Fruit fly (Drosophila melanogaster) whole organism, embryonic: ENCODE data around the gene Chpf.
A peak's percentile ranks its signal among the peaks of the same experiment; 100 is the strongest.

ENCODE experiments used
- CG10654 ChIP-seq: fragments of 200-800 bp; sonication (Bioruptor generic); optimal IDR thresholded peaks from 2 replicates; lab custom pipeline; 2016; ENCODE audit warnings: missing biosample characterization, missing genetic modification characterization
- CG12659 ChIP-seq: fragments of 200-800 bp; sonication (Bioruptor generic); optimal IDR thresholded peaks from 3 replicates; lab custom pipeline; 2017; ENCODE audit warnings: mild to moderate bottlenecking, missing biosample characterization, missing genetic modification reagents, missing genetic modification characterization
- CG13624 ChIP-seq: fragments of 200-800 bp; sonication (Bioruptor generic); optimal IDR thresholded peaks from 2 replicates; lab custom pipeline; 2016; ENCODE audit warnings: missing biosample characterization, missing genetic modification characterization
- CG14667 ChIP-seq: fragments of 200-800 bp; sonication (Bioruptor generic); IDR thresholded peaks from 2 replicates; pipeline ENCODE4 v1.3.6; 2022; ENCODE audit warnings: missing biosample characterization, missing genetic modification characterization
- CG15479 ChIP-seq: fragments of 200-800 bp; sonication (Bioruptor generic); optimal IDR thresholded peaks from 3 replicates; lab custom pipeline; 2019; ENCODE audit warnings: missing biosample characterization, mild to moderate bottlenecking, missing genetic modification characterization, moderate library complexity
- CG1603 ChIP-seq: fragments of 200-800 bp; sonication (Bioruptor generic); optimal IDR thresholded peaks from 2 replicates; lab custom pipeline; 2019; ENCODE audit warnings: missing biosample characterization, mild to moderate bottlenecking, missing genetic modification characterization, moderate library complexity
- CG16779 ChIP-seq: fragments of 200-800 bp; sonication (Bioruptor generic); IDR thresholded peaks from 2 replicates; pipeline ENCODE4 v1.3.6; 2022; ENCODE audit warnings: missing biosample characterization, missing genetic modification characterization
- CG16815 ChIP-seq: fragments of 200-800 bp; sonication (Bioruptor generic); optimal IDR thresholded peaks from 3 replicates; lab custom pipeline; 2017; ENCODE audit warnings: missing biosample characterization, mild to moderate bottlenecking, missing genetic modification characterization
- CG16863 ChIP-seq: fragments of 200-800 bp; sonication (Bioruptor generic); optimal IDR thresholded peaks from 3 replicates; lab custom pipeline; 2016; ENCODE audit warnings: missing biosample characterization, missing genetic modification characterization
- CG17912 ChIP-seq: fragments of 200-800 bp; sonication (Bioruptor generic); optimal IDR thresholded peaks from 2 replicates; lab custom pipeline; 2018; ENCODE audit warnings: missing biosample characterization, mild to moderate bottlenecking, missing genetic modification characterization
- CG2202 ChIP-seq: fragments of 200-800 bp; sonication (Bioruptor generic); optimal IDR thresholded peaks from 2 replicates; lab custom pipeline; 2018; ENCODE audit warnings: missing biosample characterization, mild to moderate bottlenecking, missing genetic modification characterization
- CG3163 ChIP-seq: fragments of 200-800 bp; sonication (Bioruptor generic); optimal IDR thresholded peaks from 3 replicates; lab custom pipeline; 2016; ENCODE audit warnings: missing biosample characterization, missing genetic modification characterization
- CG33213 ChIP-seq: fragments of 200-800 bp; sonication (Bioruptor generic); optimal IDR thresholded peaks from 3 replicates; lab custom pipeline; 2016; ENCODE audit warnings: missing biosample characterization, missing genetic modification characterization
- CG3407 ChIP-seq: fragments of 200-800 bp; sonication (Bioruptor generic); optimal IDR thresholded peaks from 2 replicates; lab custom pipeline; 2018; ENCODE audit warnings: missing biosample characterization, mild to moderate bottlenecking, missing genetic modification characterization
- CG3995 ChIP-seq: fragments of 200-800 bp; sonication (Bioruptor generic); optimal IDR thresholded peaks from 3 replicates; lab custom pipeline; 2016; ENCODE audit warnings: missing biosample characterization, missing genetic modification characterization
- CG43689 ChIP-seq: fragments of 200-800 bp; sonication (Bioruptor generic); IDR thresholded peaks from 2 replicates; pipeline ENCODE4 v1.3.6; 2022; ENCODE audit warnings: missing biosample characterization, missing genetic modification characterization
- CG5953 ChIP-seq: fragments of 200-800 bp; sonication (Bioruptor generic); IDR thresholded peaks from 2 replicates; pipeline ENCODE4 v1.3.6; 2022; ENCODE audit warnings: missing biosample characterization, missing genetic modification characterization
- CG6254 ChIP-seq: fragments of 200-800 bp; sonication (Bioruptor generic); optimal IDR thresholded peaks from 3 replicates; lab custom pipeline; 2017; ENCODE audit warnings: mild to moderate bottlenecking, missing biosample characterization, missing genetic modification reagents, missing genetic modification characterization
- CG7987 ChIP-seq: fragments of 200-800 bp; sonication (Bioruptor generic); optimal IDR thresholded peaks from 2 replicates; lab custom pipeline; 2018; ENCODE audit warnings: missing biosample characterization, mild to moderate bottlenecking, missing genetic modification characterization, moderate library complexity
- CG9797 ChIP-seq: fragments of 200-800 bp; sonication (Bioruptor generic); optimal IDR thresholded peaks from 3 replicates; lab custom pipeline; 2018; ENCODE audit warnings: missing biosample characterization, mild to moderate bottlenecking, missing genetic modification characterization
- CTCF ChIP-seq: fragments of 200-800 bp; sonication (Bioruptor generic); optimal IDR thresholded peaks from 2 replicates; lab custom pipeline; 2017; ENCODE audit warnings: missing biosample characterization, mild to moderate bottlenecking, missing genetic modification characterization, moderate library complexity
- CrebB ChIP-seq: fragments of 200-800 bp; sonication (Bioruptor generic); optimal IDR thresholded peaks from 3 replicates; lab custom pipeline; 2018; ENCODE audit warnings: missing biosample characterization, mild to moderate bottlenecking, missing genetic modification characterization
- D19B ChIP-seq: fragments of 200-800 bp; sonication (Bioruptor generic); optimal IDR thresholded peaks from 2 replicates; lab custom pipeline; 2017; ENCODE audit warnings: missing biosample characterization, mild to moderate bottlenecking, missing genetic modification characterization
- E2f1 ChIP-seq: fragments of 200-800 bp; sonication (Bioruptor generic); IDR thresholded peaks from 2 replicates; pipeline ENCODE4 v1.3.6; 2022; ENCODE audit warnings: missing biosample characterization, missing genetic modification characterization
- Fer2 ChIP-seq: fragments of 200-800 bp; sonication (Bioruptor generic); optimal IDR thresholded peaks from 2 replicates; lab custom pipeline; 2018; ENCODE audit warnings: missing biosample characterization, mild to moderate bottlenecking, missing genetic modification characterization, moderate library complexity
- GATAe ChIP-seq: fragments of 200-800 bp; sonication (Bioruptor generic); conservative IDR thresholded peaks from 2 replicates; pipeline ENCODE4 v1.3.6; 2022; ENCODE audit warnings: missing biosample characterization, missing genetic modification characterization
- H15 ChIP-seq: fragments of 200-800 bp; sonication (Bioruptor generic); IDR thresholded peaks from 3 replicates; pipeline ENCODE4 v1.3.6; 2022; ENCODE audit warnings: missing biosample characterization, missing genetic modification characterization
- H2.0 ChIP-seq: fragments of 200-800 bp; sonication (Bioruptor generic); IDR thresholded peaks from 2 replicates; pipeline ENCODE4 v1.3.6; 2022; ENCODE audit warnings: missing biosample characterization, missing genetic modification characterization
- MTF-1 ChIP-seq: fragments of 200-800 bp; sonication (Bioruptor generic); optimal IDR thresholded peaks from 2 replicates; lab custom pipeline; 2018; ENCODE audit warnings: missing biosample characterization, mild to moderate bottlenecking, missing genetic modification characterization, borderline replicate concordance
- Mad ChIP-seq: fragments of 200-800 bp; sonication (Bioruptor generic); optimal IDR thresholded peaks from 2 replicates; lab custom pipeline; 2016; ENCODE audit warnings: missing biosample characterization, missing genetic modification characterization
- Nf-YA ChIP-seq: fragments of 200-800 bp; sonication (Bioruptor generic); IDR thresholded peaks from 2 replicates; pipeline ENCODE4 v1.3.6; 2022; ENCODE audit warnings: missing biosample characterization, missing genetic modification characterization
- Rx ChIP-seq: fragments of 200-800 bp; sonication (Bioruptor generic); IDR thresholded peaks from 2 replicates; pipeline ENCODE4 v1.3.6; 2022; ENCODE audit warnings: missing biosample characterization, missing genetic modification characterization
- abd-A ChIP-seq: fragments of 200-800 bp; sonication (Bioruptor generic); optimal IDR thresholded peaks from 3 replicates; lab custom pipeline; 2019; ENCODE audit warnings: missing biosample characterization, mild to moderate bottlenecking, missing genetic modification characterization, moderate library complexity
- cad ChIP-seq: fragments of >200 bp; optimal IDR thresholded peaks from 2 replicates; lab custom pipeline; 2017; ENCODE audit warnings: missing biosample characterization, missing genetic modification characterization
- ci ChIP-seq: fragments of 200-800 bp; sonication (Bioruptor generic); IDR thresholded peaks from 3 replicates; pipeline ENCODE4 v1.3.6; 2022; ENCODE audit warnings: missing biosample characterization, missing genetic modification characterization
- danr ChIP-seq: fragments of 200-800 bp; sonication (Bioruptor generic); IDR thresholded peaks from 2 replicates; pipeline ENCODE4 v1.3.6; 2022; ENCODE audit warnings: missing biosample characterization, missing genetic modification characterization
- dysf ChIP-seq: fragments of 200-800 bp; sonication (Bioruptor generic); IDR thresholded peaks from 3 replicates; pipeline ENCODE4 v1.3.6; 2022; ENCODE audit warnings: missing biosample characterization, missing genetic modification characterization
- emc ChIP-seq: fragments of 200-800 bp; sonication (Bioruptor generic); optimal IDR thresholded peaks from 2 replicates; lab custom pipeline; 2016; ENCODE audit warnings: missing biosample characterization, missing genetic modification characterization
- hth ChIP-seq: fragments of >200 bp; optimal IDR thresholded peaks from 2 replicates; lab custom pipeline; 2017; ENCODE audit warnings: inconsistent platforms
- jing ChIP-seq: fragments of 200-800 bp; sonication (Bioruptor generic); optimal IDR thresholded peaks from 2 replicates; lab custom pipeline; 2018; ENCODE audit warnings: missing biosample characterization, mild to moderate bottlenecking, missing genetic modification characterization
- lmd ChIP-seq: fragments of 200-800 bp; sonication (Bioruptor generic); IDR thresholded peaks from 2 replicates; pipeline ENCODE4 v1.3.6; 2022; ENCODE audit warnings: missing biosample characterization, missing genetic modification characterization
- nom ChIP-seq: fragments of 200-800 bp; sonication (Bioruptor generic); optimal IDR thresholded peaks from 2 replicates; lab custom pipeline; 2017; ENCODE audit warnings: missing biosample characterization, missing genetic modification characterization, mild to moderate bottlenecking, moderate library complexity, missing genetic modification reagents
- onecut ChIP-seq: fragments of 200-800 bp; sonication (Bioruptor generic); IDR thresholded peaks from 2 replicates; pipeline ENCODE4 v1.3.6; 2022; ENCODE audit warnings: missing biosample characterization, missing genetic modification characterization
- pfk ChIP-seq: fragments of 200-800 bp; sonication (Bioruptor generic); optimal IDR thresholded peaks from 2 replicates; lab custom pipeline; 2018; ENCODE audit warnings: missing biosample characterization, mild to moderate bottlenecking, missing genetic modification characterization, moderate library complexity
- phol ChIP-seq: fragments of 200-800 bp; sonication (Bioruptor generic); optimal IDR thresholded peaks from 3 replicates; lab custom pipeline; 2018; ENCODE audit warnings: missing biosample characterization, mild to moderate bottlenecking, missing genetic modification characterization, moderate library complexity
- rib ChIP-seq: fragments of 200-800 bp; sonication (Bioruptor generic); IDR thresholded peaks from 2 replicates; pipeline ENCODE4 v1.3.6; 2022; ENCODE audit warnings: missing biosample characterization, missing genetic modification characterization
- tap ChIP-seq: fragments of 200-800 bp; optimal IDR thresholded peaks from 3 replicates; lab custom pipeline; 2019; ENCODE audit warnings: missing biosample characterization, mild to moderate bottlenecking, missing genetic modification characterization, moderate library complexity
- tgo ChIP-seq: fragments of 200-800 bp; sonication (Bioruptor generic); IDR thresholded peaks from 3 replicates; pipeline ENCODE4 v1.3.6; 2022; ENCODE audit warnings: missing biosample characterization, missing genetic modification characterization
- tll ChIP-seq, 2 experiments: fragments of 200-800 bp in 1 of 2; fragments of >200 bp in 1 of 2; sonication (Bioruptor generic) in 1 of 2; optimal IDR thresholded peaks; 2 replicates each; lab custom pipeline; 2017 to 2019; ENCODE audit warnings: missing biosample characterization in 2 of 2, missing genetic modification characterization in 2 of 2, mild to moderate bottlenecking in 1 of 2, moderate library complexity in 1 of 2
- tna ChIP-seq: fragments of 200-800 bp; sonication (Bioruptor generic); IDR thresholded peaks from 2 replicates; pipeline ENCODE4 v1.3.6; 2022; ENCODE audit warnings: missing biosample characterization, missing genetic modification characterization; ENCODE audit not compliant: partially characterized antibody
- vvl ChIP-seq: fragments of 200-800 bp; sonication (Bioruptor generic); IDR thresholded peaks from 2 replicates; pipeline ENCODE4 v1.3.6; 2022; ENCODE audit warnings: missing biosample characterization, missing genetic modification characterization
- z ChIP-seq: fragments of 200-800 bp; sonication (Bioruptor generic); IDR thresholded peaks from 3 replicates; pipeline ENCODE4 v1.3.6; 2022; ENCODE audit warnings: missing biosample characterization, missing genetic modification characterization

Chpf gene

DNA sequence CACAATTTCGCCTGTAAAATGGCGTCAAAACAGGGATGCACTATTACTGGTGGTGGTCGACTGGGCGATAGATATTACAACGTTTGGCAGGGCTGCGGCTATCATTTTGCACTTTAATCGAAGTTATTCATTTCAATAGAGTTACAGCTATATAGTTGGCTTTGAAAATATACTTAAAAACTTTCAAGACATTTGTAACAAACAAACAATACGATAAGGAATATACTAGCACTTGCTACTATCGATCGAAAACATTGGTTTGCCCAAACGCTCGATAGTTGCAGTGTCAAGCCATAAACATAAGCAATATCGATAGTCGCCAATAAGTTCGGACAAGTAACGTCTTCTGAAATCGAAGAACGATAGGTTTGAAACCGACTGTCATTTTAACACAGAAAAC lies 47.2 kb upstream of the Chpf start, which contains the start of the genes Bap60 and CG12096 (continued):
- TF ChIP-seq Rx (GFP tag; lab: Robert Waterston, UW) (no peak), cad (GFP tag; lab: Kevin White, UChicago) (no peak), emc (GFP tag; lab: Kevin White, UChicago) (peak; percentile 51), tap (tag; lab: Kevin White, UChicago) (no peak), H2.0 (peak; percentile 30; the same call in 1 of the 2 replicates), CG6254 (peak; percentile 43), CG2202 (tag; lab: Kevin White, UChicago) (peak; percentile 46), CG1603 (tag; lab: Kevin White, UChicago) (peak; percentile 86), tgo (GFP tag; lab: Robert Waterston, UW) (peak; percentile 61), nom (GFP tag; lab: Kevin White, UChicago) (no peak), phol (tag; lab: Kevin White, UChicago) (peak; percentile 99), CG16863 (peak; percentile 71), CG5953 (no peak), D19B (GFP tag; lab: Kevin White, UChicago) (no peak), CG3407 (no peak), CG43689 (GFP tag; lab: Robert Waterston, UW) (no peak), lmd (GFP tag; lab: Robert Waterston, UW) (peak; percentile 68), rib (GFP tag; lab: Robert Waterston, UW) (no peak), vvl (GFP tag; lab: Robert Waterston, UW) (peak; percentile 52; the same call in 1 of the 2 replicates), CG3163 (peak; percentile 41), GATAe (GFP tag; lab: Robert Waterston, UW) (no peak), CG15479 (GFP tag; lab: Kevin White, UChicago) (no peak), CG14667 (GFP tag; lab: Robert Waterston, UW) (peak; percentile 54), Fer2 (tag; lab: Kevin White, UChicago) (peak; percentile 64), tll (GFP tag; optimal IDR thresholded peaks at IDR 0.05; lab: Kevin White, UChicago) (peak in 1 of 2 experiments; percentile 86), hth (lab: Kevin White, UChicago) (no peak), CG13624 (GFP tag; lab: Kevin White, UChicago) (peak; percentile 83), pfk (GFP tag; lab: Kevin White, UChicago) (peak; percentile 21), danr (GFP tag; lab: Robert Waterston, UW) (no peak), E2f1 (GFP tag; lab: Robert Waterston, UW) (peak; percentile 37; the same call in 1 of the 2 replicates), CG7987 (peak; percentile 28), CG17912 (GFP tag; lab: Kevin White, UChicago) (no peak), MTF-1 (GFP tag; lab: Kevin White, UChicago) (no peak), ci (GFP tag; lab: Robert Waterston, UW) (peak; percentile 68; the same call in 2 of the 3 replicates), abd-A (no peak), tna (GFP tag; lab: Robert Waterston, UW) (peak; percentile 70; the same call in 1 of the 2 replicates), CrebB (peak; percentile 41), CG10654 (GFP tag; lab: Kevin White, UChicago) (peak; percentile 62), Mad (GFP tag; lab: Kevin White, UChicago) (peak; percentile 51), H15 (no peak), jing (GFP tag; lab: Kevin White, UChicago) (peak; percentile 26), CG16779 (no peak), CG3995 (peak; percentile 94), dysf (GFP tag; lab: Robert Waterston, UW) (peak; percentile 75; the same call in 2 of the 3 replicates), CG9797 (GFP tag; lab: Kevin White, UChicago) (peak; percentile 55), Nf-YA (GFP tag; lab: Robert Waterston, UW) (no peak), CG16815 (GFP tag; lab: Kevin White, UChicago) (peak; percentile 58), onecut (GFP tag; lab: Robert Waterston, UW) (0 out of 2 replicates have a peak, but pooled peaks have one; percentile 18), z (no peak), CG12659 (GFP tag; lab: Kevin White, UChicago) (peak; percentile 88), CG33213 (GFP tag; lab: Kevin White, UChicago) (peak; percentile 69), CTCF (GFP tag; lab: Kevin White, UChicago) (peak; percentile 32)
